Fruit fly (Drosophila melanogaster) whole organism: ENCODE results near the gene Rtc1.

Experiments used
- CG8478 ChIP-seq: fragments of >200 bp; optimal IDR thresholded peaks from 2 replicates; lab custom pipeline; 2018; ENCODE audit warnings: inconsistent platforms
- Dll ChIP-seq: fragments of >200 bp; optimal IDR thresholded peaks from 2 replicates; lab custom pipeline; 2017
- EcR ChIP-seq, 2 experiments: fragments of >200 bp; optimal IDR thresholded peaks; 2 replicates each; lab custom pipeline; 2017; ENCODE audit warnings: missing biosample characterization in 2 of 2, missing genetic modification characterization in 2 of 2, missing genetic modification reagents in 2 of 2
- pan ChIP-seq: fragments of >200 bp; optimal IDR thresholded peaks from 2 replicates; lab custom pipeline; 2017
- psq ChIP-seq: fragments of >200 bp; optimal IDR thresholded peaks from 2 replicates; lab custom pipeline; 2017
- usp ChIP-seq: fragments of >200 bp; optimal IDR thresholded peaks from 2 replicates; lab custom pipeline; 2017; ENCODE audit warnings: missing biosample characterization, missing genetic modification characterization, mixed read lengths

Gene Rtc1

dm6 chrX:13786037-13786667, 29.2 kb downstream of the Rtc1 start:
- TF ChIP-seq CG8478 (lab: Kevin White, UChicago), result no peak
- TF ChIP-seq Dll (lab: Kevin White, UChicago), result no peak
- TF ChIP-seq pan (lab: Kevin White, UChicago), result no peak
- no peak for TF ChIP-seq psq (lab: Kevin White, UChicago)
- TF ChIP-seq usp (GFP tag; lab: Kevin White, UChicago), result no peak
- TF ChIP-seq EcR (GFP tag; optimal IDR thresholded peaks at IDR 0.05; lab: Kevin White, UChicago), result no peak

- TF ChIP-seq CG8478 (lab: Kevin White, UChicago) (no peak), Dll (lab: Kevin White, UChicago) (no peak), usp (GFP tag; lab: Kevin White, UChicago) (no peak), psq (lab: Kevin White, UChicago) (no peak), pan (lab: Kevin White, UChicago) (no peak), EcR (GFP tag; optimal IDR thresholded peaks at IDR 0.05; lab: Kevin White, UChicago) (no peak)
These were observed 30.4 kb downstream of the Rtc1 start for dm6 chrX:13787282-13787850.

- TF ChIP-seq Dll (lab: Kevin White, UChicago) (no peak), EcR (GFP tag; optimal IDR thresholded peaks at IDR 0.05; lab: Kevin White, UChicago) (no peak), pan (lab: Kevin White, UChicago) (no peak), CG8478 (lab: Kevin White, UChicago) (no peak), usp (GFP tag; lab: Kevin White, UChicago) (no peak), psq (lab: Kevin White, UChicago) (no peak)
These were observed 32.1 kb downstream of the Rtc1 start for dm6 chrX:13788973-13789682.

- TF ChIP-seq usp (GFP tag; lab: Kevin White, UChicago) (no peak), pan (lab: Kevin White, UChicago) (no peak), EcR (GFP tag; optimal IDR thresholded peaks at IDR 0.05; lab: Kevin White, UChicago) (no peak), Dll (lab: Kevin White, UChicago) (no peak), psq (lab: Kevin White, UChicago) (no peak), CG8478 (lab: Kevin White, UChicago) (no peak)
These were observed 34.0 kb downstream of the Rtc1 start, which contains the start of gene CG10993 for dm6 chrX:13791011-13791410. Gene CG10993 (minus strand): TSS chrX:13791111.

dm6 chrX:13792463-13792862, 35.5 kb downstream of the Rtc1 start:
- TF ChIP-seq EcR (GFP tag; optimal IDR thresholded peaks at IDR 0.05; lab: Kevin White, UChicago), result no peak
- TF ChIP-seq CG8478 (lab: Kevin White, UChicago), result no peak
- no peak for TF ChIP-seq Dll (lab: Kevin White, UChicago)
- TF ChIP-seq usp (GFP tag; lab: Kevin White, UChicago), result no peak
- TF ChIP-seq pan (lab: Kevin White, UChicago), result no peak
- TF ChIP-seq psq (lab: Kevin White, UChicago), result no peak

dm6 chrX:13797538-13797937, 40.6 kb downstream of the Rtc1 start, which contains the start of gene CG10996:
Gene CG10996 (minus strand): TSS chrX:13797638.
- TF ChIP-seq pan (lab: Kevin White, UChicago), result no peak
- no peak for TF ChIP-seq Dll (lab: Kevin White, UChicago)
- no peak for TF ChIP-seq EcR (GFP tag; optimal IDR thresholded peaks at IDR 0.05; lab: Kevin White, UChicago)
- no peak for TF ChIP-seq usp (GFP tag; lab: Kevin White, UChicago)
- no peak for TF ChIP-seq CG8478 (lab: Kevin White, UChicago)
- no peak for TF ChIP-seq psq (lab: Kevin White, UChicago)

dm6 chrX:13800680-13801079, 43.7 kb downstream of the Rtc1 start:
- TF ChIP-seq CG8478 (lab: Kevin White, UChicago) (no peak), pan (lab: Kevin White, UChicago) (no peak), usp (GFP tag; lab: Kevin White, UChicago) (no peak), psq (lab: Kevin White, UChicago) (no peak), Dll (lab: Kevin White, UChicago) (no peak), EcR (GFP tag; optimal IDR thresholded peaks at IDR 0.05; lab: Kevin White, UChicago) (no peak)

dm6 chrX:13804398-13804797, 47.4 kb downstream of the Rtc1 start:
- no peak for TF ChIP-seq Dll (lab: Kevin White, UChicago)
- TF ChIP-seq pan (lab: Kevin White, UChicago), result no peak
- TF ChIP-seq usp (GFP tag; lab: Kevin White, UChicago), result no peak
- TF ChIP-seq CG8478 (lab: Kevin White, UChicago), result no peak
- TF ChIP-seq EcR (GFP tag; optimal IDR thresholded peaks at IDR 0.05; lab: Kevin White, UChicago), result no peak
- TF ChIP-seq psq (lab: Kevin White, UChicago), result no peak

dm6 chrX:13805554-13805953, 48.6 kb downstream of the Rtc1 start:
- TF ChIP-seq psq (lab: Kevin White, UChicago), result no peak
- no peak for TF ChIP-seq pan (lab: Kevin White, UChicago)
- no peak for TF ChIP-seq CG8478 (lab: Kevin White, UChicago)
- no peak for TF ChIP-seq Dll (lab: Kevin White, UChicago)
- no peak for TF ChIP-seq EcR (GFP tag; optimal IDR thresholded peaks at IDR 0.05; lab: Kevin White, UChicago)
- TF ChIP-seq usp (GFP tag; lab: Kevin White, UChicago), result no peak
